Worm (Caenorhabditis elegans) whole organism, mixed stage, embryonic: Measurements from ENCODE around the gene dig-1.

Experiments
- M03D4.4 ChIP-seq: sonication (generic microtip); optimal IDR thresholded peaks from 2 replicates; lab custom pipeline; 2017; ENCODE audit warnings: mild to moderate bottlenecking, missing genetic modification characterization, missing compliant biosample characterization
- bed-3 ChIP-seq: fragments of 200-800 bp; sonication (Bioruptor generic); optimal IDR thresholded peaks from 3 replicates; lab custom pipeline; 2018; ENCODE audit warnings: mild to moderate bottlenecking, missing genetic modification characterization, moderate library complexity, missing compliant biosample characterization
- blmp-1 ChIP-seq: fragments of 150-350 bp; optimal IDR thresholded peaks from 2 replicates; lab custom pipeline; 2014; ENCODE audit warnings: missing biosample characterization, missing genetic modification characterization
- ceh-39 ChIP-seq: fragments of 150-350 bp; optimal IDR thresholded peaks from 2 replicates; lab custom pipeline; 2014; ENCODE audit warnings: missing biosample characterization, missing genetic modification characterization
- ceh-43 ChIP-seq: fragments of 200-800 bp; sonication (Bioruptor generic); optimal IDR thresholded peaks from 2 replicates; lab custom pipeline; 2018; ENCODE audit warnings: mild to moderate bottlenecking, missing genetic modification characterization, moderate library complexity, missing compliant biosample characterization
- ces-1 ChIP-seq: fragments of 150-350 bp; optimal IDR thresholded peaks from 2 replicates; lab custom pipeline; 2014; ENCODE audit warnings: missing biosample characterization, missing genetic modification reagents, missing genetic modification characterization
- elt-1 ChIP-seq: sonication (generic microtip); optimal IDR thresholded peaks from 2 replicates; lab custom pipeline; 2017; ENCODE audit warnings: missing genetic modification characterization, mild to moderate bottlenecking, missing compliant biosample characterization, antibody characterized with exemption, moderate library complexity, borderline replicate concordance; ENCODE audit not compliant: insufficient read depth
- flh-1 ChIP-seq: fragments of 200-800 bp; sonication (Bioruptor generic); optimal IDR thresholded peaks from 2 replicates; lab custom pipeline; 2018; ENCODE audit warnings: mild to moderate bottlenecking, missing genetic modification characterization, moderate library complexity, missing compliant biosample characterization
- ham-2 ChIP-seq: fragments of 200-800 bp; sonication (Bioruptor generic); optimal IDR thresholded peaks from 2 replicates; lab custom pipeline; 2018; ENCODE audit warnings: mild to moderate bottlenecking, missing genetic modification characterization, missing compliant biosample characterization
- hlh-1 ChIP-seq: fragments of 150-350 bp; optimal IDR thresholded peaks from 2 replicates; lab custom pipeline; 2014; ENCODE audit warnings: missing biosample characterization, missing genetic modification reagents, missing genetic modification characterization
- lin-13 ChIP-seq: fragments of 150-350 bp; optimal IDR thresholded peaks from 2 replicates; lab custom pipeline; 2014; ENCODE audit warnings: missing biosample characterization, missing genetic modification characterization
- lin-32 ChIP-seq: fragments of 200-800 bp; sonication (Bioruptor generic); optimal IDR thresholded peaks from 2 replicates; lab custom pipeline; 2018; ENCODE audit warnings: mild to moderate bottlenecking, missing genetic modification characterization, missing compliant biosample characterization
- lsy-2 ChIP-seq: fragments of 150-350 bp; optimal IDR thresholded peaks from 2 replicates; lab custom pipeline; 2014; ENCODE audit warnings: missing biosample characterization, missing genetic modification characterization
- mab-5 ChIP-seq: fragments of 150-350 bp; optimal IDR thresholded peaks from 2 replicates; lab custom pipeline; 2014; ENCODE audit warnings: missing biosample characterization, missing genetic modification characterization
- mep-1 ChIP-seq: fragments of 150-350 bp; optimal IDR thresholded peaks from 2 replicates; lab custom pipeline; 2017; ENCODE audit warnings: missing biosample characterization, missing genetic modification reagents, missing genetic modification characterization, inconsistent platforms
- mls-2 ChIP-seq: sonication (generic microtip); optimal IDR thresholded peaks from 2 replicates; lab custom pipeline; 2016; ENCODE audit warnings: mild to moderate bottlenecking, missing genetic modification characterization, moderate library complexity, missing compliant biosample characterization
- nhr-2 ChIP-seq: fragments of 150-350 bp; optimal IDR thresholded peaks from 2 replicates; lab custom pipeline; 2014; ENCODE audit warnings: missing biosample characterization, missing genetic modification characterization
- nhr-237 ChIP-seq: fragments of 150-350 bp; optimal IDR thresholded peaks from 2 replicates; lab custom pipeline; 2014; ENCODE audit warnings: missing biosample characterization, missing genetic modification characterization
- nhr-28 ChIP-seq: fragments of 150-350 bp; optimal IDR thresholded peaks from 2 replicates; lab custom pipeline; 2014; ENCODE audit warnings: missing biosample characterization, missing genetic modification characterization
- nhr-76 ChIP-seq: sonication (generic microtip); optimal IDR thresholded peaks from 2 replicates; lab custom pipeline; 2017; ENCODE audit warnings: missing biosample characterization, missing genetic modification characterization
- pha-4 ChIP-seq: fragments of 150-350 bp; optimal IDR thresholded peaks from 2 replicates; lab custom pipeline; 2018; ENCODE audit warnings: missing biosample characterization, missing genetic modification reagents, missing genetic modification characterization
- sem-2 ChIP-seq: fragments of 200-800 bp; sonication (Bioruptor generic); optimal IDR thresholded peaks from 2 replicates; lab custom pipeline; 2018; ENCODE audit warnings: mild to moderate bottlenecking, missing genetic modification characterization, missing compliant biosample characterization
- snpc-4 ChIP-seq: fragments of 150-350 bp; optimal IDR thresholded peaks from 2 replicates; lab custom pipeline; 2014; ENCODE audit warnings: missing biosample characterization, missing genetic modification characterization
- tbx-8 ChIP-seq: fragments of 200-800 bp; sonication (Bioruptor generic); optimal IDR thresholded peaks from 2 replicates; lab custom pipeline; 2018; ENCODE audit warnings: mild to moderate bottlenecking, missing genetic modification characterization, moderate library complexity, missing compliant biosample characterization
- unc-120 ChIP-seq: sonication (generic microtip); optimal IDR thresholded peaks from 2 replicates; lab custom pipeline; 2017; ENCODE audit warnings: missing genetic modification characterization, missing compliant biosample characterization; ENCODE audit not compliant: poor library complexity, severe bottlenecking
- unc-39 ChIP-seq: fragments of 150-350 bp; optimal IDR thresholded peaks from 2 replicates; lab custom pipeline; 2014; ENCODE audit warnings: missing biosample characterization, missing genetic modification characterization
- unc-62 ChIP-seq: fragments of 150-350 bp; optimal IDR thresholded peaks from 2 replicates; lab custom pipeline; 2014; ENCODE audit warnings: missing biosample characterization, missing genetic modification reagents, missing genetic modification characterization
- ztf-11 ChIP-seq: fragments of 150-350 bp; optimal IDR thresholded peaks from 2 replicates; lab custom pipeline; 2014; ENCODE audit warnings: missing biosample characterization, missing genetic modification characterization

Gene dig-1

ce11 chrIII:6718270-6718669, 27.8 kb upstream of the dig-1 start, which contains the start of gene F37A4.3:
Gene F37A4.3, plus strand, starts transcription at chrIII:6718570.
- peak; percentile 4 for TF ChIP-seq ham-2
- TF ChIP-seq tbx-8 (GFP tag; lab: Kevin White, UChicago): no peak

ce11 chrIII:6722208-6722679, 23.9 kb upstream of the dig-1 start, which contains the start of the genes bath-41 and F37A4.2:
Gene bath-41, minus strand, starts transcription at chrIII:6722258.
Gene F37A4.2, plus strand, starts transcription at chrIII:6722454.
- TF ChIP-seq mab-5 (no peak), tbx-8 (GFP tag; lab: Kevin White, UChicago) (no peak), blmp-1 (no peak), nhr-237 (no peak), nhr-76 (tag; lab: Kevin White, UChicago) (no peak), flh-1 (GFP tag; lab: Kevin White, UChicago) (no peak), pha-4 (no peak), snpc-4 (tag; lab: Kevin White, UChicago) (no peak), elt-1 (tag; lab: Kevin White, UChicago) (no peak), lin-13 (tag; lab: Kevin White, UChicago) (no peak), ztf-11 (tag; lab: Kevin White, UChicago) (no peak), ceh-43 (GFP tag; lab: Kevin White, UChicago) (no peak), unc-120 (tag; lab: Kevin White, UChicago) (no peak), nhr-28 (tag; lab: Kevin White, UChicago) (no peak), lsy-2 (tag; lab: Kevin White, UChicago) (no peak), unc-62 (GFP tag; lab: Kevin White, UChicago) (no peak)

DNA sequence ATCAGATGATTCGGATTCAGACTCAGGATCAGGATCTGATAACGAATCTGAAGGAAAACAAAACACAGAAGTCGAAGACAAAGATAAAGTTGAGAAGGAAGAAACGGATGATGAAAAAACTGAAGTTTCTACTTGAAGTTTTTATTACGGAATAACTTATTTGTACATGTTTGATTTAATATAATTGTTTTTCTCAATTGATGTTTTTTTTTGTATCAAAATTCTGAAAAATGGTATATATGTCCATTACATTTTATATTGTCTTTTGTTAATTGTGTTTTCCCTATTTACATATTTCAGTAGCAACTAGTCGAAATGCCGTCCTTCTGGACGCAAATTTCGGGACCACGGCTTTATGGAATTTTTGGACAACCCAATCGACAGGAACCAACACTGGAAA, 23.0 kb upstream of the dig-1 start, which contains the start of gene F37A4.1:
F37A4.1 (plus strand) TSS at position 301 of the 400 bp plus-strand sequence.
- TF ChIP-seq mab-5: no peak
- TF ChIP-seq nhr-237: no peak
- TF ChIP-seq ham-2: no peak
- no peak for TF ChIP-seq sem-2
- TF ChIP-seq bed-3 (GFP tag; lab: Kevin White, UChicago): no peak
- no peak for TF ChIP-seq nhr-2 (tag; lab: Kevin White, UChicago)
- no peak for TF ChIP-seq flh-1 (GFP tag; lab: Kevin White, UChicago)
- no peak for TF ChIP-seq lin-32 (GFP tag; lab: Kevin White, UChicago)
- TF ChIP-seq ceh-43 (GFP tag; lab: Kevin White, UChicago): no peak
- TF ChIP-seq mls-2 (tag; lab: Kevin White, UChicago): no peak
- TF ChIP-seq ces-1: no peak
- no peak for TF ChIP-seq snpc-4 (tag; lab: Kevin White, UChicago)
- TF ChIP-seq unc-39 (tag; lab: Kevin White, UChicago): no peak
- TF ChIP-seq elt-1 (tag; lab: Kevin White, UChicago): no peak

DNA sequence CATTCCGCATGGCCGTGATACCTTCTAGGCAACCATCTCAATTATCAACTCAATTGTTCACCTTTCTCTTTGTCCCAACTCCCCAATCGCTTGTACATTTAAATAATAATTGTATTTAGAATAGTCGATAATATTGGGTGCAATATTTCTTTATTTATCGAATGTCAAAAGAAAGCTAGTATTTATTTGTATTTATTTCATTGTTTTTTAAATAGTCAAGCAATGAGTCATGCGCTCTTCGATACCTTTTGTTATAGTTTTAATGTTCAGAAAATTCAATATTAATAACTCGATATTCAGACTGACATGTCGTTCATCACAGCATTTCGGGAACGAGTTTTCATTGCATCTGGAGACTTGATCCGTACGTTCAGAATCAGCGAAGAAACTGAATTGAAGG, 20.6 kb upstream of the dig-1 start, which contains the start of gene wdr-4:
wdr-4 (plus strand) TSS at position 301 of the 400 bp plus-strand sequence.
- TF ChIP-seq nhr-2 (tag; lab: Kevin White, UChicago) (no peak), ceh-39 (tag; lab: Kevin White, UChicago) (no peak), tbx-8 (GFP tag; lab: Kevin White, UChicago) (no peak), ham-2 (no peak), mep-1 (no peak), sem-2 (no peak), M03D4.4 (no peak), nhr-237 (no peak), nhr-28 (tag; lab: Kevin White, UChicago) (no peak), unc-120 (tag; lab: Kevin White, UChicago) (no peak), nhr-76 (tag; lab: Kevin White, UChicago) (no peak)

DNA sequence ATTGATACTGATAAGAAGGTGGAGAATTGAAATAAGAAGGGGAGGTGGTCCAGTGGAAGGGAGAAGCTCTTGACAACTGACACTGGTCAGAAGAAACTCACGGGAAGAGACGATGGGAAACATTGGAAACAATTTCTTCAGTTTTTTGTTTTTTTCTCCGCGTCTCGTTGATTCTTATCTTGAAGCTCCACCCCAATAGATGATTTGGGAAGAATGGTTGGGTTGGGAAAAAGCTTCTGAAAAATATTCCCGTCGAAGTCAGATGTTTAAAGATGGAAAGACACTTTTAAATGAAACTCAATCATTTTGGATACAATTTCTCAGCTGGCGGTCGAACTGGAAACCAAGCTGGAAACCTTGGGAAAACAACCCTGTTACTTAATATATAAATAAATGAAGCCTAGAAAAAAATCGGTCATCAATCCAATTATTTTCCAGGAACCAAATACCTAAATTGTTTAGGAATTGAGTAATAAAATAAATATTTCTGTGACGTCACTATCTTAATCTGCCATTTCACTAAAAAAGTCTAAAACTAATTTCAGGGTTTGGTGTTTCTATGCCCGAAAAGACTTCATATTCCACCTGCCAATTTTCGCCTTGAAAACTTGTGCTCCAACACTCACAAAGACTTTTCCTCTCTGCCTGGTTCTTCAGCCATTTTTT, 15.8 kb upstream of the dig-1 start, which contains the start of the genes Y102E9.5 and odr-4:
Y102E9.5 (minus strand) TSS at position 101 of the 666 bp plus-strand sequence.
odr-4 (plus strand) TSS at position 616 of the 666 bp plus-strand sequence.
- no peak for TF ChIP-seq M03D4.4
- no peak for TF ChIP-seq unc-39 (tag; lab: Kevin White, UChicago)
- TF ChIP-seq flh-1 (GFP tag; lab: Kevin White, UChicago): no peak
- peak; percentile 63 for TF ChIP-seq hlh-1 (tag; lab: Kevin White, UChicago)
- TF ChIP-seq unc-120 (tag; lab: Kevin White, UChicago): peak; percentile 3
- TF ChIP-seq, all 35 proteins: peak for 2
